Worm (Caenorhabditis elegans) whole organism, L1 larva: Measurements from ENCODE around the gene gpx-2.

Experiments
- ceh-63 ChIP-seq: fragments of 200-800 bp; sonication (Bioruptor generic); optimal IDR thresholded peaks from 2 replicates; lab custom pipeline; 2018; ENCODE audit warnings: mild to moderate bottlenecking, missing genetic modification characterization, missing compliant biosample characterization
- lsy-2 ChIP-seq, 2 experiments: fragments of 150-350 bp; optimal IDR thresholded peaks; 2 replicates each; lab custom pipeline; 2014; ENCODE audit warnings: missing biosample characterization in 2 of 2, missing genetic modification characterization in 2 of 2
- nhr-12 ChIP-seq: sonication (generic microtip); optimal IDR thresholded peaks from 2 replicates; lab custom pipeline; 2017; ENCODE audit warnings: missing biosample characterization, missing genetic modification characterization
- nhr-77 ChIP-seq: fragments of 150-350 bp; optimal IDR thresholded peaks from 2 replicates; lab custom pipeline; 2014; ENCODE audit warnings: missing biosample characterization, missing genetic modification characterization

- TF ChIP-seq nhr-12 (tag; lab: Kevin White, UChicago): no peak
- TF ChIP-seq lsy-2 (tag; optimal IDR thresholded peaks at IDR 0.05; lab: Kevin White, UChicago): no peak
- no peak for TF ChIP-seq ceh-63 (GFP tag; lab: Kevin White, UChicago)
- no peak for TF ChIP-seq nhr-77 (tag; lab: Kevin White, UChicago)
These were observed 46.1 kb upstream of the gpx-2 start for ce11 chrII:14820460-14820859.
